Fruit fly (Drosophila melanogaster): ENCODE data around the gene CG1421.

Gene CG1421

DNA sequence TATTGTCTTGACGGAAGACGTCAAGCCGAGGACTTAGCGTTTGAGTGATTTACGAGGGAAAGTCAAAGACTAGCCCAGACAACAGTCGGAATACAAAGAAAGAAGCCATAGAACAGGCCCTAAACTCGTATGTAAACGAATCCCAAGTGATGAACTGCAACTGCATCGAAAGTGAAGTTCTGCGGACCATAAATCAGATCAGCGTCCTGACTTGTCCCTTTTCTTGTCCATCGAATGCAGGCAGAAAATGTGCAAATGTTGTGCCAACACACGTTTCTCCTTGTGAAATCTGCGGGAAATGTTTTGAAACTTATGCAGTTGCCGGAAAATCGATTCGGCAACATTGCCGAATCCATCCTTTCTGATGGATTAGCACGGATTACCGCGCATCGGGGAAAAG, 25.8 kb upstream of the CG1421 start:
- TF ChIP-seq Sin3A (optimal IDR thresholded peaks at IDR 0.05), result no peak
- TF ChIP-seq insv (optimal IDR thresholded peaks at IDR 0.05), result no peak
- TF ChIP-seq ttk (optimal IDR thresholded peaks at IDR 0.05), result no peak
- no peak for TF ChIP-seq psq (optimal IDR thresholded peaks at IDR 0.05)
- TF ChIP-seq Myc (optimal IDR thresholded peaks at IDR 0.05), result no peak

DNA sequence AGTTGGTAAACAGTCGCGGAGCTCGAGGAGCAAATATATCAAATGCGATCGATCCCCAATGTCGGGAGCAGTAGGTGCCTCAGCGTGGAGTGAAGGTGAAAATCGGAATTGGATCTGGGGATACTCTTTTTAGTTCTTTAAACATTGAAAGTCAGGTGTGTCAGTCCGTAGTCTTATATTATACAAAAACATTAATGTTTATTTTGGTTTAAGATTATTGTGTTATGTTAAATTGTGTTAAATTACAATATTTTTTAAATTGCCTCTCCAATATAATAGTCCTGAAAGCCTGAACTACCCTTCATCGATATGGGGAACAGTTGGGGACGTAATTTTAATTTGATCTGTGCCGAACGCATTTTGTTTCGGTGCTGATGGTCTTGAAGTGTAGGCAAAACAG, 23.4 kb upstream of the CG1421 start:
- TF ChIP-seq Sin3A (optimal IDR thresholded peaks at IDR 0.05) (no peak), ttk (optimal IDR thresholded peaks at IDR 0.05) (no peak), insv (optimal IDR thresholded peaks at IDR 0.05) (no peak), h (optimal IDR thresholded peaks at IDR 0.05) (no peak), Myc (optimal IDR thresholded peaks at IDR 0.05) (no peak), psq (optimal IDR thresholded peaks at IDR 0.05) (no peak)

DNA sequence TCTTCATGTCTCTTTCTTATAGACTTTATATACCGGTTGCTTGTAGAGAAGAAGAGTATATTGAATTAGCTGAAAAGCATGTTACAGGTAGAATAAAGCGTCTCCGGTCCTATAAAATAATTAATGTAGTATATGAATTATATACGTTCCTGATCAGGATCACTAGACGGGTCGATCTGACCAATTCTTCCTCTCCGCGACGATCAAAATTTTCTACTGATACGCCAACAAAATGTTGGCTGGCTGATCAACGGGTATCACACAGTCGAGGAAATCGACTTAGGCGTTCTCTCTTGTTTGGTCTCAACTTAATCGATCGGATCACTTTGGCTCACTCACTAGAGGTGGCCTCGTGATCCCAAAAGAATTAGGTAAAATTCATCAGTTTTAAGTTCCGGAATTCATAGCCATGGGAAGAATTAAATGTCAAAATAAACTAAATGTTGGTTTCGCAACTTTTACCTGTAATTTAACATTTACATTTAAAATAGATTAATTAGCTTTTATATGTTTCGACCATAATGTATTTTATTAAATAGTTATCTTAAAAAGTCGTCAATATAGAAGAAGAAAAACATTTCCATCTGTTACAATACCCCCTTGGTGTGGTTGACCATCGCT, 21.2 kb upstream of the CG1421 start:
- TF ChIP-seq Myc (optimal IDR thresholded peaks at IDR 0.05) (no peak), h (optimal IDR thresholded peaks at IDR 0.05) (no peak), psq (optimal IDR thresholded peaks at IDR 0.05) (no peak), insv (optimal IDR thresholded peaks at IDR 0.05) (no peak), ttk (optimal IDR thresholded peaks at IDR 0.05) (no peak), Sin3A (optimal IDR thresholded peaks at IDR 0.05) (no peak)

- no peak for TF ChIP-seq psq (optimal IDR thresholded peaks at IDR 0.05)
- TF ChIP-seq Sin3A (optimal IDR thresholded peaks at IDR 0.05), result no peak
- TF ChIP-seq insv (optimal IDR thresholded peaks at IDR 0.05), result no peak
- TF ChIP-seq Myc (optimal IDR thresholded peaks at IDR 0.05), result no peak
- no peak for TF ChIP-seq h (optimal IDR thresholded peaks at IDR 0.05)
- no peak for TF ChIP-seq ttk (optimal IDR thresholded peaks at IDR 0.05)
Observed at dm6 chr2L:21885502-21885901, 17.3 kb upstream of the CG1421 start.

dm6 chr2L:21886260-21886659, 16.5 kb upstream of the CG1421 start:
- TF ChIP-seq insv (optimal IDR thresholded peaks at IDR 0.05) (no peak), Sin3A (optimal IDR thresholded peaks at IDR 0.05) (no peak), ttk (optimal IDR thresholded peaks at IDR 0.05) (no peak)

- no peak for TF ChIP-seq ttk (optimal IDR thresholded peaks at IDR 0.05)
- TF ChIP-seq insv (optimal IDR thresholded peaks at IDR 0.05), result no peak
- TF ChIP-seq h (optimal IDR thresholded peaks at IDR 0.05), result no peak
- no peak for TF ChIP-seq Sin3A (optimal IDR thresholded peaks at IDR 0.05)
- no peak for TF ChIP-seq psq (optimal IDR thresholded peaks at IDR 0.05)
- TF ChIP-seq Myc (optimal IDR thresholded peaks at IDR 0.05), result no peak
Observed at dm6 chr2L:21887582-21887981, 15.2 kb upstream of the CG1421 start.

dm6 chr2L:21890205-21890604, 12.6 kb upstream of the CG1421 start:
- no peak for TF ChIP-seq psq (optimal IDR thresholded peaks at IDR 0.05)
- no peak for TF ChIP-seq insv (optimal IDR thresholded peaks at IDR 0.05)
- TF ChIP-seq Myc (optimal IDR thresholded peaks at IDR 0.05), result no peak
- TF ChIP-seq ttk (optimal IDR thresholded peaks at IDR 0.05), result no peak
- no peak for TF ChIP-seq h (optimal IDR thresholded peaks at IDR 0.05)
- no peak for TF ChIP-seq Sin3A (optimal IDR thresholded peaks at IDR 0.05)

DNA sequence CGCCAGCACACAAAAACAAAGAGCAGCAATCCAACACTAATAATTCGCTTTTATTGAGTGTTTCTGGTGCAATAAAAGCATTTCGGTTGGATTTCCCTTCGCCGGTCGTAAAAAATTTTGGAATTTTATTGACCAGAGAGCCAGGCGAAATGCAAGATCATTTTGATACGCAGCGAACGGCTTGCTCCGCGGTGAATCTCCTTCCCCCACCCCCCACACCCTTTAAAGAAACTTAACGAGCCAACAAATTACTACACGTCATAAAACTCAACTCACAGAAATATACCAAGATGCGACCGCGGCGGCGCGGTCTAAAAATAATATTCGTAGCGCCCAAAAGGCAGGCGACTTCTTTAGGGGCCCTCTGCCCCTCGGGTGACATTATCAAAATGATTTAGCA, 6.7 kb upstream of the CG1421 start:
- no peak for TF ChIP-seq insv (optimal IDR thresholded peaks at IDR 0.05)
- TF ChIP-seq h (optimal IDR thresholded peaks at IDR 0.05), result no peak
- TF ChIP-seq Myc (optimal IDR thresholded peaks at IDR 0.05), result no peak
- TF ChIP-seq psq (optimal IDR thresholded peaks at IDR 0.05), result no peak
- TF ChIP-seq ttk (optimal IDR thresholded peaks at IDR 0.05), result no peak
- no peak for TF ChIP-seq Sin3A (optimal IDR thresholded peaks at IDR 0.05)

dm6 chr2L:21898189-21898588, 4.6 kb upstream of the CG1421 start, which contains the start of gene CG11629:
TSS of gene CG11629 (minus strand) at chr2L:21898289.
- TF ChIP-seq psq (optimal IDR thresholded peaks at IDR 0.05) (no peak), insv (optimal IDR thresholded peaks at IDR 0.05) (no peak), ttk (optimal IDR thresholded peaks at IDR 0.05) (no peak), Sin3A (optimal IDR thresholded peaks at IDR 0.05) (no peak), Myc (optimal IDR thresholded peaks at IDR 0.05) (no peak), h (optimal IDR thresholded peaks at IDR 0.05) (no peak)

DNA sequence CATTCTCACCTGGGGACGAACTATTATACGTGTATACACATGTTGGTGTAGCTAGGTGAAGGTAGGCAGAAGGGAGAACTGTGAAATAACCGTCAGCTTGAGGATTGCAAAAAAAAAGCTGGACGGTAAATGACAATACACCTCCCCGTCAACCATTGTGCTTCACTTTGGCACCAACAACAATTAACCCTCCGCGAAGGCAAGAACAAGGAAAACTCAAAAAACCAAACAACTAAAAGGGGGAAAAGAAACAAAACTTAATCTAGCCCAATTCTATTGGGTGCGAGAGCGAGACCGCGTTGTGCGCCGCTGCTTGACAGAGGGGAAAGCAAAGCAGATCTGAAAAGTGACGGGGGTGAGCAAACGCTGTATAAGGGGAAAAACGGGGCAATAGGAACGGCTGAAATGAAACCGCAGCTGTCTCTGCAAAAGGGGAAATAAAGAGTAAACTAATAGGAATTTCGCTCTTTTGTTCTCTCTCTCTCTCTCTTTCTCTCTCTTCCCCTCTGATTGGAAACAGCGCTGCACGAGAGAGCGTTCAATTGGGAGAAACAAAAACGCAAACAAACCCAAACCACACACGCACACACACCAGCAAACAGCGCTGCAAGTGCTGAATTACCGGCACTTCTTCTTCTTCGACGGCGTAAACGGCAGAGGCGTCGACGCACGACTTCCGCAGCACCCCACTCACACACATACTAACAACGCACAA, 3.6 kb upstream of the CG1421 start:
- no peak for TF ChIP-seq h (optimal IDR thresholded peaks at IDR 0.05)
- no peak for TF ChIP-seq Sin3A (optimal IDR thresholded peaks at IDR 0.05)
- TF ChIP-seq Myc (optimal IDR thresholded peaks at IDR 0.05), result no peak
- TF ChIP-seq insv (optimal IDR thresholded peaks at IDR 0.05), result no peak
- TF ChIP-seq ttk (optimal IDR thresholded peaks at IDR 0.05), result no peak
- no peak for TF ChIP-seq psq (optimal IDR thresholded peaks at IDR 0.05)

dm6 chr2L:21904183-21904582, 1.4 kb downstream of the CG1421 start:
- TF ChIP-seq insv (optimal IDR thresholded peaks at IDR 0.05) (no peak), ttk (optimal IDR thresholded peaks at IDR 0.05) (no peak), psq (optimal IDR thresholded peaks at IDR 0.05) (no peak), Sin3A (optimal IDR thresholded peaks at IDR 0.05) (no peak), Myc (optimal IDR thresholded peaks at IDR 0.05) (no peak), h (optimal IDR thresholded peaks at IDR 0.05) (no peak)

DNA sequence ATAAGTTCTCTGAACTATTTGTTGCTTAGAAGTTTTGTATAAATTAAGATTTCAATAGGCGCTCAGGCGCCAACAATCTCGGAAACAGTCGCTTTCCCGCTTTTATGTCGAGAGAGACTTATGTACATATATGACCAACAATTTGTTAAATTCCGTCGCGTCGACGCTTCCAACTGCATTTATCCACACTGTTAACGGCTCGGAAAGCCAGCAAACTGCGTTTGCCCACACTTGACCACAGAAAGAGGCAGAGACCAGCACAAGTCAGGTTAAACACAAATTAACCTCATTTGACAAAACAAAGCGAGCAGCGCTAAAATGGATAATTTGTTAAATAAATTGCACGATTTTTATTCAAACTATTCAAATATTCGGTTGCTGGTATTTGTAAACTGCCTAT, 2.3 kb downstream of the CG1421 start:
- TF ChIP-seq h (optimal IDR thresholded peaks at IDR 0.05) (no peak), ttk (optimal IDR thresholded peaks at IDR 0.05) (no peak), psq (optimal IDR thresholded peaks at IDR 0.05) (no peak), insv (optimal IDR thresholded peaks at IDR 0.05) (no peak), Sin3A (optimal IDR thresholded peaks at IDR 0.05) (no peak), Myc (optimal IDR thresholded peaks at IDR 0.05) (no peak)

DNA sequence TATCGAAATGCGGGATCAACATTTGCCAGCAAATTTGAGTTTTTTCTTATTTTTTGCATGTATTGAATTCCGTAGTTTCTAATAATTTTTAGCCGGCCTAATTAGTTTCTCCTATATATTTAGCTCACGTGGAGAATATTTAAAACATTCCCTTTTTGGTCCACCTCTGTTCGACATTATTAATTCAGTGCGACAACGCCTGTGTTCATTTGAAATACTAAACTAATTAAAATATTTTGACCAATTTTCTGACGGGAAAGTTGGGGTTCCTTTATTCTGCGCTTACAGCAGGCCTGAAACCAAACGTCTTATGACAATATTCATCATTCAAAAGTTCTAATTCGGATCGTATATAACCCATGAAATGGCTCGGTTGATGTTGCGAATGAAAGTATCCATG, 3.2 kb downstream of the CG1421 start, which contains the start of gene CG1428:
CG1428 (plus strand) TSS at position 301 of the 400 bp plus-strand sequence.
- TF ChIP-seq ttk (optimal IDR thresholded peaks at IDR 0.05) (no peak), psq (optimal IDR thresholded peaks at IDR 0.05) (no peak), insv (optimal IDR thresholded peaks at IDR 0.05) (no peak), h (optimal IDR thresholded peaks at IDR 0.05) (no peak), Sin3A (optimal IDR thresholded peaks at IDR 0.05) (no peak), Myc (optimal IDR thresholded peaks at IDR 0.05) (no peak)
